Fruit fly (Drosophila melanogaster) Kc167 (cell line): ENCODE data around the gene CG31473.

ENCODE experiments used
- Myc ChIP-seq: fragments of >200 bp; optimal IDR thresholded peaks from 2 replicates; lab custom pipeline; 2017; ENCODE audit warnings: missing external identifiers
- h ChIP-seq: fragments of >200 bp; optimal IDR thresholded peaks from 3 replicates; lab custom pipeline; 2018; ENCODE audit warnings: missing external identifiers
- insv ChIP-seq: fragments of >200 bp; optimal IDR thresholded peaks from 3 replicates; lab custom pipeline; 2018; ENCODE audit warnings: missing external identifiers
- psq ChIP-seq: fragments of >200 bp; optimal IDR thresholded peaks from 2 replicates; lab custom pipeline; 2017; ENCODE audit warnings: missing external identifiers
- ttk ChIP-seq: sonication (Bioruptor generic); optimal IDR thresholded peaks from 2 replicates; lab custom pipeline; 2017; ENCODE audit warnings: missing external identifiers

DNA sequence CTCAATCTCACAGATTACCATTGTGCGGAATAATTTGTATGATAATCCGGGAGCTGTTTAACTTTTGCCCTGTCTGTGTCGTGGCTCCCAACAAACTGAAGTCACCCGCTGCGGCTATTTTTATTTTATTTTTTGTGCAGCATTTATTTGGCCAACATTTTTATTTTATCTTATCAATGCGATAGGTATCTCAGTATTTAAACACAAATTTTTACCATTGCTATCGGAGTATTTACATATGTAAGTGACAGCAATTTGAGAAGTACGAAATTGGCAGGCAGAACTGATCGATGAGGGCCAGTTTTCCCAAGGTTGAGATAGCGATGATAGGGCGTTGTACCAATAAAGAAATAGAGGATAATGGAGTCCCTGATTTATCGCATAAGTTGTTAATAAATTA, 21.5 kb upstream of the CG31473 start, which contains the start of gene CG18746:
- TF ChIP-seq ttk = no peak
- no peak for TF ChIP-seq h (lab: Kevin White, UChicago)
- no peak for TF ChIP-seq insv (lab: Kevin White, UChicago)
- no peak for TF ChIP-seq Myc (lab: Kevin White, UChicago)
- TF ChIP-seq psq (lab: Kevin White, UChicago) = no peak
